Worm (Caenorhabditis elegans) whole organism, L4 larva: Measurements from ENCODE around the gene aakg-3.

Experiments
- D1046.2 ChIP-seq: fragments of 200-800 bp; sonication (Bioruptor generic); IDR thresholded peaks from 2 replicates; pipeline ENCODE4 v1.3.6; 2022; ENCODE audit warnings: missing genetic modification characterization, missing compliant biosample characterization
- F37D6.2 ChIP-seq: sonication (generic microtip); optimal IDR thresholded peaks from 2 replicates; lab custom pipeline; 2016; ENCODE audit warnings: mild to moderate bottlenecking, missing genetic modification characterization, missing compliant biosample characterization
- F44E2.7 ChIP-seq: fragments of 200-800 bp; sonication (Bioruptor generic); IDR thresholded peaks from 2 replicates; pipeline ENCODE4 v2.1.2; 2022; ENCODE audit warnings: missing genetic modification characterization, missing compliant biosample characterization
- R02D3.7 ChIP-seq: fragments of 150-350 bp; sonication (generic microtip); optimal IDR thresholded peaks from 3 replicates; lab custom pipeline; 2014; ENCODE audit warnings: missing biosample characterization, missing genetic modification characterization
- T20F7.1 ChIP-seq: fragments of 200-800 bp; sonication (Bioruptor generic); optimal IDR thresholded peaks from 2 replicates; lab custom pipeline; 2018; ENCODE audit warnings: mild to moderate bottlenecking, missing genetic modification characterization, missing compliant biosample characterization
- Y105C5A.15 ChIP-seq: fragments of 200-800 bp; sonication (Bioruptor generic); IDR thresholded peaks from 2 replicates; pipeline ENCODE4 v1.3.6; 2022; ENCODE audit warnings: missing genetic modification characterization, missing compliant biosample characterization
- ZK546.5 ChIP-seq, 2 experiments: sonication (generic microtip); optimal IDR thresholded peaks; 2 replicates each; lab custom pipeline; 2017; ENCODE audit warnings: missing biosample characterization in 2 of 2, missing genetic modification characterization in 2 of 2
- ama-1 ChIP-seq: fragments of 150-350 bp; optimal IDR thresholded peaks from 2 replicates; lab custom pipeline; 2014; ENCODE audit warnings: inconsistent platforms, mixed read lengths
- attf-4 ChIP-seq: sonication (generic microtip); optimal IDR thresholded peaks from 3 replicates; lab custom pipeline; 2017; ENCODE audit warnings: missing biosample characterization, missing genetic modification characterization
- ceh-20 ChIP-seq: fragments of 200-800 bp; sonication (Bioruptor generic); IDR thresholded peaks from 2 replicates; pipeline ENCODE4 v1.3.6; 2022; ENCODE audit warnings: missing genetic modification reagents, missing genetic modification characterization, missing compliant biosample characterization
- ceh-28 ChIP-seq: fragments of 150-350 bp; optimal IDR thresholded peaks from 2 replicates; lab custom pipeline; 2014; ENCODE audit warnings: missing biosample characterization, missing genetic modification reagents, missing genetic modification characterization
- ceh-32 ChIP-seq: sonication (generic microtip); optimal IDR thresholded peaks from 2 replicates; lab custom pipeline; 2016; ENCODE audit warnings: mild to moderate bottlenecking, missing genetic modification characterization, missing compliant biosample characterization; ENCODE audit not compliant: poor library complexity
- ceh-44 ChIP-seq: fragments of 200-800 bp; sonication (Bioruptor generic); IDR thresholded peaks from 2 replicates; pipeline ENCODE4 v1.3.6; 2022; ENCODE audit warnings: missing genetic modification reagents, missing genetic modification characterization, missing compliant biosample characterization
- ceh-62 ChIP-seq: sonication (generic microtip); optimal IDR thresholded peaks from 2 replicates; lab custom pipeline; 2017; ENCODE audit warnings: missing biosample characterization, missing genetic modification characterization
- ceh-82 ChIP-seq: sonication (generic microtip); optimal IDR thresholded peaks from 2 replicates; lab custom pipeline; 2017; ENCODE audit warnings: missing biosample characterization, missing genetic modification characterization
- ces-1 ChIP-seq: fragments of 150-350 bp; sonication (generic microtip); optimal IDR thresholded peaks from 4 replicates; lab custom pipeline; 2014; ENCODE audit warnings: missing biosample characterization, missing genetic modification reagents, missing genetic modification characterization
- cey-2 ChIP-seq: sonication (generic microtip); optimal IDR thresholded peaks from 3 replicates; lab custom pipeline; 2017; ENCODE audit warnings: missing genetic modification characterization, mild to moderate bottlenecking, missing compliant biosample characterization, antibody characterized with exemption, borderline replicate concordance; ENCODE audit not compliant: insufficient read depth
- daf-12 ChIP-seq: fragments of 150-350 bp; optimal IDR thresholded peaks from 2 replicates; lab custom pipeline; 2014; ENCODE audit warnings: missing biosample characterization, missing genetic modification reagents, missing genetic modification characterization
- daf-16 ChIP-seq, 3 experiments: sonication (generic microtip); optimal IDR thresholded peaks; 2 replicates each; lab custom pipeline; 2016 to 2017; ENCODE audit warnings: missing genetic modification characterization in 3 of 3, missing genetic modification reagents in 3 of 3, mild to moderate bottlenecking in 2 of 3, missing compliant biosample characterization in 2 of 3, missing biosample characterization in 1 of 3, moderate library complexity in 1 of 3
- dmd-6 ChIP-seq: fragments of 200-800 bp; sonication (Bioruptor generic); IDR thresholded peaks from 2 replicates; pipeline ENCODE4 v1.3.6; 2022; ENCODE audit warnings: missing genetic modification reagents, missing genetic modification characterization, missing compliant biosample characterization
- duxl-1 ChIP-seq: sonication (generic microtip); optimal IDR thresholded peaks from 2 replicates; lab custom pipeline; 2016; ENCODE audit warnings: mild to moderate bottlenecking, missing genetic modification characterization, moderate library complexity, missing compliant biosample characterization; ENCODE audit not compliant: poor library complexity
- dve-1 ChIP-seq: sonication (generic microtip); optimal IDR thresholded peaks from 2 replicates; lab custom pipeline; 2017; ENCODE audit warnings: antibody characterized with exemption, mild to moderate bottlenecking, missing genetic modification characterization, missing compliant biosample characterization; ENCODE audit not compliant: insufficient read depth
- egl-43 ChIP-seq: fragments of 200-800 bp; sonication (Bioruptor generic); IDR thresholded peaks from 2 replicates; pipeline ENCODE4 v1.3.6; 2022; ENCODE audit warnings: missing genetic modification reagents, missing genetic modification characterization, missing compliant biosample characterization
- fkh-10 ChIP-seq: fragments of 150-350 bp; optimal IDR thresholded peaks from 2 replicates; lab custom pipeline; 2014; ENCODE audit warnings: missing biosample characterization, missing genetic modification reagents, missing genetic modification characterization
- gei-8 ChIP-seq: fragments of 200-800 bp; sonication (Bioruptor generic); optimal IDR thresholded peaks from 2 replicates; lab custom pipeline; 2018; ENCODE audit warnings: mild to moderate bottlenecking, missing genetic modification characterization, missing compliant biosample characterization
- hif-1 ChIP-seq, 2 experiments: sonication (generic microtip); optimal IDR thresholded peaks; 2 replicates each; lab custom pipeline; 2016 to 2017; ENCODE audit warnings: missing compliant biosample characterization in 2 of 2, missing genetic modification characterization in 2 of 2, missing genetic modification reagents in 2 of 2, missing genotype in 2 of 2, mild to moderate bottlenecking in 1 of 2
- hmg-1.1 ChIP-seq: fragments of 200-800 bp; sonication (Bioruptor generic); IDR thresholded peaks from 2 replicates; pipeline ENCODE4 v1.3.6; 2022; ENCODE audit warnings: missing genetic modification reagents, missing genetic modification characterization, missing compliant biosample characterization
- lim-7 ChIP-seq: fragments of 200-800 bp; sonication (Bioruptor generic); IDR thresholded peaks from 2 replicates; pipeline ENCODE4 v1.3.6; 2022; ENCODE audit warnings: missing genetic modification characterization, missing compliant biosample characterization
- lin-1 ChIP-seq: fragments of 200-800 bp; sonication (Bioruptor generic); IDR thresholded peaks from 2 replicates; pipeline ENCODE4 v1.3.6; 2022; ENCODE audit warnings: missing genetic modification reagents, missing genetic modification characterization, missing compliant biosample characterization
- lin-15B ChIP-seq: fragments of 150-350 bp; sonication (generic microtip); optimal IDR thresholded peaks from 3 replicates; lab custom pipeline; 2014; ENCODE audit warnings: missing biosample characterization, missing genetic modification characterization
- lsy-2 ChIP-seq, 2 experiments: fragments of 150-350 bp in 1 of 2; sonication (generic microtip) in 1 of 2; optimal IDR thresholded peaks; 2 replicates each; lab custom pipeline; 2014 to 2017; ENCODE audit warnings: missing biosample characterization in 2 of 2, missing genetic modification characterization in 2 of 2
- mxl-2 ChIP-seq: fragments of 200-800 bp; sonication (Bioruptor generic); conservative IDR thresholded peaks from 2 replicates; pipeline ENCODE4 v1.3.6; 2022; ENCODE audit warnings: missing genetic modification reagents, missing genetic modification characterization, missing compliant biosample characterization
- mxl-3 ChIP-seq: fragments of 200-800 bp; sonication (Bioruptor generic); optimal IDR thresholded peaks from 2 replicates; lab custom pipeline; 2018; ENCODE audit warnings: mild to moderate bottlenecking, missing genetic modification characterization, missing compliant biosample characterization
- nhr-102 ChIP-seq: sonication (generic microtip); optimal IDR thresholded peaks from 2 replicates; lab custom pipeline; 2016; ENCODE audit warnings: mild to moderate bottlenecking, missing genetic modification characterization, moderate library complexity, missing compliant biosample characterization
- nhr-237 ChIP-seq: sonication (generic microtip); optimal IDR thresholded peaks from 2 replicates; lab custom pipeline; 2017; ENCODE audit warnings: missing biosample characterization, missing genetic modification characterization
- nhr-42 ChIP-seq: fragments of 200-800 bp; sonication (Bioruptor generic); IDR thresholded peaks from 2 replicates; pipeline ENCODE4 v1.3.6; 2022; ENCODE audit warnings: missing genetic modification characterization, missing compliant biosample characterization
- nhr-6 ChIP-seq: fragments of 150-350 bp; optimal IDR thresholded peaks from 2 replicates; lab custom pipeline; 2014; ENCODE audit warnings: missing biosample characterization, missing genetic modification characterization
- pha-4 ChIP-seq, 2 experiments: fragments of 150-350 bp in 1 of 2; fragments of 200-800 bp in 1 of 2; sonication (Bioruptor generic) in 1 of 2; IDR thresholded peaks in 1 of 2; optimal IDR thresholded peaks in 1 of 2; 2 replicates each; pipeline versions ENCODE4 v1.3.6 to Lab custom; 2014 to 2022; ENCODE audit warnings: missing genetic modification characterization in 2 of 2, missing genetic modification reagents in 2 of 2, missing biosample characterization in 1 of 2, missing compliant biosample characterization in 1 of 2
- pqm-1 ChIP-seq: sonication (generic microtip); optimal IDR thresholded peaks from 2 replicates; lab custom pipeline; 2017; ENCODE audit warnings: missing biosample characterization, missing genetic modification characterization
- saeg-2 ChIP-seq: fragments of 200-800 bp; sonication (Bioruptor generic); IDR thresholded peaks from 2 replicates; pipeline ENCODE4 v1.3.6; 2022; ENCODE audit warnings: missing genetic modification reagents, missing genetic modification characterization, missing compliant biosample characterization
- set-16 ChIP-seq: fragments of 200-800 bp; sonication (Bioruptor generic); IDR thresholded peaks from 2 replicates; pipeline ENCODE4 v1.3.6; 2022; ENCODE audit warnings: missing genetic modification reagents, missing genetic modification characterization, missing compliant biosample characterization
- skn-1 ChIP-seq: fragments of 150-350 bp; optimal IDR thresholded peaks from 2 replicates; lab custom pipeline; 2014; ENCODE audit warnings: missing biosample characterization, missing genetic modification characterization
- spr-1 ChIP-seq: sonication (generic microtip); optimal IDR thresholded peaks from 2 replicates; lab custom pipeline; 2016; ENCODE audit warnings: mild to moderate bottlenecking, missing genetic modification characterization, missing compliant biosample characterization
- spr-3 ChIP-seq: fragments of 200-800 bp; sonication (Bioruptor generic); optimal IDR thresholded peaks from 2 replicates; lab custom pipeline; 2018; ENCODE audit warnings: mild to moderate bottlenecking, missing genetic modification characterization, missing compliant biosample characterization
- tag-97 ChIP-seq: fragments of 200-800 bp; sonication (Bioruptor generic); IDR thresholded peaks from 2 replicates; pipeline ENCODE4 v1.3.6; 2022; ENCODE audit warnings: missing genetic modification characterization, missing compliant biosample characterization
- unc-62 ChIP-seq, 3 experiments: fragments of 150-350 bp in 1 of 3; sonication (generic microtip); optimal IDR thresholded peaks in 2 of 3; peaks in 1 of 3; 1 replicate in 1 of 3; 2 replicates in 2 of 3; lab custom pipeline; 2014 to 2017; ENCODE audit warnings: missing biosample characterization in 3 of 3, missing genetic modification characterization in 3 of 3, missing genetic modification reagents in 3 of 3, missing genotype in 1 of 3
- vab-7 ChIP-seq: fragments of 200-800 bp; sonication (Bioruptor generic); IDR thresholded peaks from 2 replicates; pipeline ENCODE4 v1.3.6; 2022; ENCODE audit warnings: missing genetic modification reagents, missing genetic modification characterization, missing compliant biosample characterization
- zfp-2 ChIP-seq: sonication (generic microtip); optimal IDR thresholded peaks from 2 replicates; lab custom pipeline; 2016; ENCODE audit warnings: mild to moderate bottlenecking, missing genetic modification characterization, missing compliant biosample characterization
- zfp-3 ChIP-seq: fragments of 200-800 bp; sonication (Bioruptor generic); conservative IDR thresholded peaks from 2 replicates; pipeline ENCODE4 v1.3.6; 2022; ENCODE audit warnings: missing genetic modification reagents, missing genetic modification characterization, missing compliant biosample characterization
- ztf-7 ChIP-seq: fragments of 150-350 bp; optimal IDR thresholded peaks from 2 replicates; lab custom pipeline; 2014; ENCODE audit warnings: missing biosample characterization, missing genetic modification characterization

Gene aakg-3

DNA sequence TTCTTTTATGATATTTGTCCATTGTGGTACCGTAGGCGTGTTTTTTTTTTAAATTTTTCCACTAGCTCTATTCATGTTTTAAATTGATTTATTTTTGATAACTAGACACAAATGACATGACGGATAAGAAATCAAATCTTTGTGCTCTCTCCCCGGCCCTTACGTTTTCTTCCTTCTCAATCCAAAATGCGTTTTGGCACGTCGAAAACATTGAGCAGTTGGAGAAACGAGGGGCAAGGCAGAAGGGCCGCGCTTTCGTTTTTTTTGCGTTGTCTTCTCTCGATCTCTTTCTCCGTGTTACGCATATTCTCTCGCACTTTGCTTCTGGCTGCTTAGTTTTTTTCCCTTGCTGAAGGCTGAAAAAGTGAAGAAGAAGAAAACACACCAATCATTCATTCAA lies 37.2 kb upstream of the aakg-3 start (continued):
- TF ChIP-seq nhr-6: no peak
- no peak for TF ChIP-seq F37D6.2 (tag; lab: Kevin White, UChicago)
- TF ChIP-seq unc-62 (GFP tag; optimal IDR thresholded peaks at IDR 0.05 in 1 of 2; lab: Kevin White, UChicago): peak in 1 of 2 experiments; percentile 79
- no peak for TF ChIP-seq unc-62 (tag; optimal IDR thresholded peaks at IDR 0.05; lab: Kevin White, UChicago)
- TF ChIP-seq nhr-102 (tag; lab: Kevin White, UChicago): no peak
- TF ChIP-seq nhr-42 (GFP tag; lab: Robert Waterston, UW): no peak
- TF ChIP-seq dmd-6: no peak
- no peak for TF ChIP-seq D1046.2
- no peak for TF ChIP-seq ceh-32 (tag; lab: Kevin White, UChicago)
- no peak for TF ChIP-seq F44E2.7 (GFP tag; lab: Robert Waterston, UW)
- no peak for TF ChIP-seq zfp-3
- no peak for TF ChIP-seq spr-3 (GFP tag; lab: Kevin White, UChicago)
- TF ChIP-seq duxl-1 (tag; lab: Kevin White, UChicago): no peak
- no peak for TF ChIP-seq spr-1 (tag; lab: Kevin White, UChicago)
- no peak for TF ChIP-seq pha-4 (GFP tag; IDR thresholded peaks at IDR 0.05; lab: Robert Waterston, UW)
- no peak for TF ChIP-seq pha-4 (tag; optimal IDR thresholded peaks at IDR 0.05; lab: Kevin White, UChicago)
- TF ChIP-seq ztf-7 (tag; lab: Kevin White, UChicago): no peak
- TF ChIP-seq daf-16 (GFP tag; optimal IDR thresholded peaks at IDR 0.05; lab: Kevin White, UChicago): peak in 1 of 2 experiments; percentile 0
- no peak for TF ChIP-seq daf-16 (tag; optimal IDR thresholded peaks at IDR 0.05; lab: Kevin White, UChicago)
- no peak for TF ChIP-seq set-16
- no peak for TF ChIP-seq pqm-1
- no peak for TF ChIP-seq egl-43 (GFP tag; lab: Robert Waterston, UW)
- TF ChIP-seq skn-1 (tag; lab: Kevin White, UChicago): no peak
- no peak for TF ChIP-seq ceh-28 (tag; lab: Kevin White, UChicago)
- TF ChIP-seq ces-1 (GFP tag; lab: Kevin White, UChicago): no peak
- TF ChIP-seq daf-12 (tag; lab: Kevin White, UChicago): no peak
- no peak for TF ChIP-seq ceh-62 (tag; lab: Kevin White, UChicago)
- TF ChIP-seq gei-8 (GFP tag; lab: Kevin White, UChicago): no peak
- no peak for TF ChIP-seq ceh-44 (GFP tag; lab: Robert Waterston, UW)
- TF ChIP-seq lin-1 (GFP tag; lab: Robert Waterston, UW): no peak
- TF ChIP-seq attf-4 (tag; lab: Kevin White, UChicago): no peak
- TF ChIP-seq R02D3.7 (tag; lab: Kevin White, UChicago): no peak
- peak; percentile 24 for TF ChIP-seq fkh-10 (GFP tag; lab: Kevin White, UChicago)
- 0 out of 2 replicates have a peak, but pooled peaks have one; percentile 23 for TF ChIP-seq hmg-1.1
- no peak for TF ChIP-seq mxl-3 (GFP tag; lab: Kevin White, UChicago)
- TF ChIP-seq ceh-82 (tag; lab: Kevin White, UChicago): no peak
- TF ChIP-seq ZK546.5 (tag; optimal IDR thresholded peaks at IDR 0.05; lab: Kevin White, UChicago): no peak
- no peak for TF ChIP-seq nhr-237
- no peak for TF ChIP-seq Y105C5A.15 (GFP tag; lab: Robert Waterston, UW)
- no peak for TF ChIP-seq ceh-20 (GFP tag; lab: Robert Waterston, UW)
- TF ChIP-seq lsy-2 (tag; optimal IDR thresholded peaks at IDR 0.05; lab: Kevin White, UChicago): peak in 1 of 2 experiments; percentile 35
- TF ChIP-seq tag-97 (GFP tag; lab: Robert Waterston, UW): no peak
- TF ChIP-seq saeg-2 (GFP tag; lab: Robert Waterston, UW): no peak
- TF ChIP-seq hif-1 (tag; optimal IDR thresholded peaks at IDR 0.05; lab: Kevin White, UChicago): peak in 1 of 2 experiments; percentile 97
- no peak for TF ChIP-seq lin-15B (tag; lab: Kevin White, UChicago)
- TF ChIP-seq T20F7.1: no peak
- TF ChIP-seq cey-2: no peak
- TF ChIP-seq zfp-2: no peak
- TF ChIP-seq lim-7 (GFP tag; lab: Robert Waterston, UW): no peak
- TF ChIP-seq dve-1: no peak
- no peak for TF ChIP-seq vab-7
- TF ChIP-seq mxl-2: no peak
- TF ChIP-seq ama-1 (lab: Kevin White, UChicago): no peak
